Worm (Caenorhabditis elegans) whole organism, young adult: Measurements from ENCODE around the gene sre-7.
A peak's percentile ranks its signal among the peaks of the same experiment; 100 is the strongest.

Experiments used
- B0019.2 ChIP-seq: fragments of 200-800 bp; sonication (Bioruptor generic); conservative IDR thresholded peaks from 2 replicates; pipeline ENCODE4 v1.3.6; 2022; ENCODE audit warnings: missing genetic modification reagents, missing genetic modification characterization, missing compliant biosample characterization
- C17E4.6 ChIP-seq: fragments of 200-800 bp; sonication (Bioruptor generic); IDR thresholded peaks from 2 replicates; pipeline ENCODE4 v1.3.6; 2022; ENCODE audit warnings: missing genetic modification reagents, missing genetic modification characterization, missing compliant biosample characterization
- F52B5.7 ChIP-seq: sonication (generic microtip); optimal IDR thresholded peaks from 2 replicates; lab custom pipeline; 2016; ENCODE audit warnings: mild to moderate bottlenecking, missing genetic modification characterization, missing compliant biosample characterization
- F55B11.4 ChIP-seq: sonication (generic microtip); optimal IDR thresholded peaks from 2 replicates; lab custom pipeline; 2016; ENCODE audit warnings: missing compliant biosample characterization, missing genetic modification characterization, borderline replicate concordance; ENCODE audit not compliant: insufficient read depth
- F57A8.1 ChIP-seq: fragments of 200-800 bp; sonication (Bioruptor generic); optimal IDR thresholded peaks from 2 replicates; lab custom pipeline; 2018; ENCODE audit warnings: mild to moderate bottlenecking, missing genetic modification characterization, moderate library complexity, missing compliant biosample characterization
- K12H6.12 ChIP-seq: fragments of 200-800 bp; sonication (Bioruptor generic); optimal IDR thresholded peaks from 2 replicates; lab custom pipeline; 2018; ENCODE audit warnings: mild to moderate bottlenecking, missing genetic modification characterization, missing compliant biosample characterization
- T26A5.8 ChIP-seq: sonication (generic microtip); optimal IDR thresholded peaks from 2 replicates; lab custom pipeline; 2016; ENCODE audit warnings: missing genetic modification characterization, missing compliant biosample characterization
- Y53F4B.3 ChIP-seq: fragments of 200-800 bp; sonication (Bioruptor generic); IDR thresholded peaks from 2 replicates; pipeline ENCODE4 v1.3.6; 2022; ENCODE audit warnings: missing genetic modification reagents, missing genetic modification characterization, missing compliant biosample characterization
- Y79H2A.3 ChIP-seq: fragments of 200-800 bp; sonication (Bioruptor generic); conservative IDR thresholded peaks from 2 replicates; pipeline ENCODE4 v1.3.6; 2022; ENCODE audit warnings: missing genetic modification reagents, missing genetic modification characterization, missing compliant biosample characterization
- Y95B8A.8 ChIP-seq: fragments of 200-800 bp; sonication (Bioruptor generic); IDR thresholded peaks from 2 replicates; pipeline ENCODE4 v1.3.6; 2022; ENCODE audit warnings: missing genetic modification reagents, missing genetic modification characterization, missing compliant biosample characterization
- ZK185.1 ChIP-seq: sonication (generic microtip); optimal IDR thresholded peaks from 2 replicates; lab custom pipeline; 2016; ENCODE audit warnings: mild to moderate bottlenecking, missing genetic modification characterization, missing compliant biosample characterization; ENCODE audit not compliant: poor library complexity, severe bottlenecking
- ama-1 ChIP-seq, 3 experiments: fragments of 150-350 bp in 1 of 3; sonication (generic microtip) in 2 of 3; optimal IDR thresholded peaks; 2 replicates each; lab custom pipeline; 2014 to 2018; ENCODE audit warnings: missing biosample characterization in 2 of 3, missing genetic modification characterization in 2 of 3, missing genetic modification reagents in 2 of 3
- athp-1 ChIP-seq: sonication (generic microtip); optimal IDR thresholded peaks from 2 replicates; lab custom pipeline; 2017; ENCODE audit warnings: mild to moderate bottlenecking, missing genetic modification characterization, missing compliant biosample characterization
- ccch-3 ChIP-seq: fragments of 200-800 bp; sonication (Bioruptor generic); optimal IDR thresholded peaks from 2 replicates; lab custom pipeline; 2018; ENCODE audit warnings: mild to moderate bottlenecking, missing genetic modification characterization, missing compliant biosample characterization
- cebp-2 ChIP-seq: fragments of 200-800 bp; sonication (Bioruptor generic); IDR thresholded peaks from 2 replicates; pipeline ENCODE4 v1.3.6; 2022; ENCODE audit warnings: missing genetic modification characterization, missing compliant biosample characterization
- ceh-91 ChIP-seq: fragments of 200-800 bp; sonication (Bioruptor generic); IDR thresholded peaks from 2 replicates; pipeline ENCODE4 v1.3.6; 2022; ENCODE audit warnings: missing genetic modification reagents, missing genetic modification characterization, missing compliant biosample characterization
- dpl-1 ChIP-seq: fragments of 150-350 bp; optimal IDR thresholded peaks from 2 replicates; lab custom pipeline; 2014; ENCODE audit warnings: missing biosample characterization, missing genetic modification reagents, missing genetic modification characterization
- efl-1 ChIP-seq: fragments of 150-350 bp; optimal IDR thresholded peaks from 2 replicates; lab custom pipeline; 2014; ENCODE audit warnings: missing biosample characterization, missing genetic modification reagents, missing genetic modification characterization
- egrh-3 ChIP-seq: fragments of 200-800 bp; sonication (Bioruptor generic); IDR thresholded peaks from 2 replicates; pipeline ENCODE4 v1.3.6; 2022; ENCODE audit warnings: missing genetic modification reagents, missing genetic modification characterization, missing compliant biosample characterization
- ekl-4 ChIP-seq: fragments of 200-800 bp; sonication (Bioruptor generic); IDR thresholded peaks from 2 replicates; pipeline ENCODE4 v1.3.6; 2022; ENCODE audit warnings: missing genetic modification reagents, missing genetic modification characterization, missing compliant biosample characterization
- fkh-3 ChIP-seq: sonication (generic microtip); optimal IDR thresholded peaks from 2 replicates; lab custom pipeline; 2016; ENCODE audit warnings: mild to moderate bottlenecking, missing genetic modification characterization, missing compliant biosample characterization
- hlh-12 ChIP-seq: sonication (generic microtip); optimal IDR thresholded peaks from 2 replicates; lab custom pipeline; 2016; ENCODE audit warnings: missing genetic modification characterization, missing compliant biosample characterization
- hmg-20 ChIP-seq: fragments of 200-800 bp; sonication (Bioruptor generic); IDR thresholded peaks from 2 replicates; pipeline ENCODE4 v1.3.6; 2022; ENCODE audit warnings: missing genetic modification reagents, missing genetic modification characterization, missing compliant biosample characterization
- lag-1 ChIP-seq: fragments of 200-800 bp; sonication (Bioruptor generic); IDR thresholded peaks from 2 replicates; pipeline ENCODE4 v1.3.6; 2022; ENCODE audit warnings: missing genetic modification reagents, missing genetic modification characterization, missing compliant biosample characterization
- let-526 ChIP-seq: fragments of 200-800 bp; sonication (Bioruptor generic); IDR thresholded peaks from 2 replicates; pipeline ENCODE4 v1.3.6; 2022; ENCODE audit warnings: missing genetic modification reagents, missing genetic modification characterization, missing compliant biosample characterization
- let-607 ChIP-seq, 2 experiments: fragments of 200-800 bp in 1 of 2; sonication (Bioruptor generic) in 1 of 2; sonication (generic microtip) in 1 of 2; optimal IDR thresholded peaks; 2 replicates each; lab custom pipeline; 2016 to 2018; ENCODE audit warnings: mild to moderate bottlenecking in 2 of 2, missing compliant biosample characterization in 2 of 2, missing genetic modification characterization in 2 of 2, moderate library complexity in 2 of 2, missing genotype in 1 of 2
- lin-26 ChIP-seq: fragments of 200-800 bp; sonication (Bioruptor generic); IDR thresholded peaks from 2 replicates; pipeline ENCODE4 v1.3.6; 2022; ENCODE audit warnings: missing genetic modification reagents, missing genetic modification characterization, missing compliant biosample characterization
- lin-54 ChIP-seq: fragments of 200-800 bp; sonication (Bioruptor generic); optimal IDR thresholded peaks from 2 replicates; lab custom pipeline; 2018; ENCODE audit warnings: mild to moderate bottlenecking, missing genetic modification characterization, missing compliant biosample characterization
- lsy-27 ChIP-seq: sonication (generic microtip); optimal IDR thresholded peaks from 2 replicates; lab custom pipeline; 2017; ENCODE audit warnings: missing genetic modification characterization, mild to moderate bottlenecking, missing compliant biosample characterization, antibody characterized with exemption, missing genotype, borderline replicate concordance; ENCODE audit not compliant: insufficient read depth
- madf-6 ChIP-seq: fragments of 200-800 bp; sonication (Bioruptor generic); IDR thresholded peaks from 2 replicates; pipeline ENCODE4 v1.3.6; 2022; ENCODE audit warnings: missing genetic modification reagents, missing genetic modification characterization, missing compliant biosample characterization
- madf-8 ChIP-seq: fragments of 200-800 bp; sonication (Bioruptor generic); conservative IDR thresholded peaks from 2 replicates; pipeline ENCODE4 v1.3.6; 2022; ENCODE audit warnings: missing genetic modification reagents, missing genetic modification characterization, missing compliant biosample characterization
- mes-4 ChIP-seq: sonication (generic microtip); optimal IDR thresholded peaks from 2 replicates; lab custom pipeline; 2016; ENCODE audit warnings: missing genotype, missing genetic modification characterization, missing compliant biosample characterization
- nfya-2 ChIP-seq: fragments of 200-800 bp; sonication (Bioruptor generic); IDR thresholded peaks from 2 replicates; pipeline ENCODE4 v1.3.6; 2022; ENCODE audit warnings: missing genetic modification reagents, missing genetic modification characterization, missing compliant biosample characterization
- nhr-120 ChIP-seq: fragments of 200-800 bp; sonication (Bioruptor generic); IDR thresholded peaks from 2 replicates; pipeline ENCODE4 v1.3.6; 2022; ENCODE audit warnings: missing genetic modification characterization, missing compliant biosample characterization
- nhr-80 ChIP-seq: sonication (generic microtip); optimal IDR thresholded peaks from 2 replicates; lab custom pipeline; 2016; ENCODE audit warnings: missing genetic modification characterization, missing compliant biosample characterization
- nhr-90 ChIP-seq: sonication (generic microtip); optimal IDR thresholded peaks from 2 replicates; lab custom pipeline; 2016; ENCODE audit warnings: missing genotype, mild to moderate bottlenecking, missing genetic modification characterization, missing compliant biosample characterization
- rec-8 ChIP-seq, 2 experiments: sonication (generic microtip); optimal IDR thresholded peaks; 2 replicates each; lab custom pipeline; 2016; ENCODE audit warnings: mild to moderate bottlenecking in 2 of 2, missing genetic modification characterization in 2 of 2, missing genetic modification reagents in 2 of 2, missing genotype in 2 of 2, missing biosample characterization in 1 of 2, missing compliant biosample characterization in 1 of 2, moderate library complexity in 1 of 2
- sea-2 ChIP-seq: fragments of 200-800 bp; sonication (Bioruptor generic); IDR thresholded peaks from 2 replicates; pipeline ENCODE4 v1.3.6; 2022; ENCODE audit warnings: missing genetic modification characterization, missing compliant biosample characterization
- snpc-1.3 ChIP-seq: sonication (generic microtip); optimal IDR thresholded peaks from 2 replicates; lab custom pipeline; 2017; ENCODE audit warnings: missing genetic modification characterization, mild to moderate bottlenecking, missing compliant biosample characterization, antibody characterized with exemption, moderate library complexity, missing genotype, missing genetic modification reagents; ENCODE audit not compliant: insufficient read depth
- snpc-3.4 ChIP-seq: sonication (generic microtip); optimal IDR thresholded peaks from 2 replicates; lab custom pipeline; 2017; ENCODE audit warnings: missing genetic modification characterization, mild to moderate bottlenecking, missing compliant biosample characterization, antibody characterized with exemption, moderate library complexity, missing genotype, missing genetic modification reagents
- somi-1 ChIP-seq: fragments of 200-800 bp; sonication (Bioruptor generic); optimal IDR thresholded peaks from 2 replicates; lab custom pipeline; 2018; ENCODE audit warnings: mild to moderate bottlenecking, missing genetic modification characterization, missing compliant biosample characterization

Gene sre-7

DNA sequence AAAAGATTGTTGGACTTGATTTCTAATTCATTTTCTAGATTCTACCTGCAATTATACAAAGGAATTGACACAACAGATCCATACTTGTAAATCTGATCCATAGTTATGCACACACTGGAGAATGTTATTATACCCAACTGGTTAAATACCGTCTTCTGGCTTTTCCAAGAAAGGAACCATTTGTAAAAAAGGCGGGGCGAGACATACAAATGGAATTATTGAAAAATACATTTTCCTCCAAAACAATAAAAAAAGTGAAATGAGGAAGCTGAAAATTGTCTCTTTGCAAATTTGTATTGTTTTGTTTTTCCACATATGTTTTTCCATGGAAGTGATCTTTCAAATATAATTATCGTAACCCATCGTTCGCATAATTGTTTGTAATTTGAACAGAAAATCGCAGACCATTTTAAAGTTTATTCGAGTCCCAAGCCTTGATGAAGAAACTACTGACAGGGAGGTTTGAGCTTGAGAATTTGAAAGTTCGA, 38.3 kb downstream of the sre-7 start, which contains the start of the genes srt-74 and F40G12.9:
Gene srt-74, minus strand, starts transcription at position 101 of the 488 bp plus-strand sequence.
Gene F40G12.9, plus strand, starts transcription at position 438 of the 488 bp plus-strand sequence.
- TF ChIP-seq snpc-3.4 (tag; lab: Kevin White, UChicago) (no peak), somi-1 (GFP tag; lab: Kevin White, UChicago) (no peak), let-526 (no peak), mes-4 (tag; lab: Kevin White, UChicago) (no peak), snpc-1.3 (tag; lab: Kevin White, UChicago) (no peak)

DNA sequence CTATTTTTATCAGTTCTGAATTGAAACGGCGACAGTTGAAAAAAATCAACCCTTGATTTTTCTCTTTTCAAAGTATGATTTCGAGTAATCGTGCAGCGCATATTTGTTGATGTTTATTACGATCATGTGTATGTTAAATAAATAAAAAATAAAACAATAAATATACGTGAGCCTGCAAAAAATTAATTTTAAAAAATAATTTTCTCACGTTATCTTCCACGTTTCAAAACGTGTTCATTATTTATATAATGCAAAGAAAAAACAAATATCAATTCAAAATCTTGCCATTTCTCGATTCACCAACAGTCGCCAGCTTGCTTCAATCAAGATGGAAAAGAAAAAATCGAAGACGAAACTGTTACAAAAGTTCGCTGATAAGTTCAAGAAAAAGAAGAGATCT, 39.2 kb downstream of the sre-7 start, which contains the start of gene F40G12.10:
Gene F40G12.10, plus strand, starts transcription at position 301 of the 400 bp plus-strand sequence.
- no peak for TF ChIP-seq nhr-120 (GFP tag; lab: Robert Waterston, UW)
- TF ChIP-seq efl-1 (GFP tag; lab: Kevin White, UChicago), result no peak

DNA sequence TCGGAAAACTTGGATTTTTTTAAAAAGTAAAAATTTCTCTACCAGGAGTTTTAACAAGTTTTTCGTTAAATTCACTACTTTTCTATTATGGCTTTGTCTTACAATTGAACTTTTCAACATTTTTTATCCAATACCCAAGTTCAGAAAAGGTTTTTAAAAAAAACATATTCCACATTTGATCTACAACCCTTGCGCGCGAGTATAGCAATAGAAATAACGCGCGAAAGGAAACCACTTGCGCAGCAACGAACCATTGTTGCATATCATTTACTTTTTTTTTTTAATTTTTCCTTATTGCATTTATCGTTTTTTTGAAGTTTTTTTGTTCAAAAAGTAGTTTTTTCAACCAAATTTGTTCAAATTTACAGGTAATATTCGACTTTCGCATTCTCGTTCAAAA, 41.8 kb downstream of the sre-7 start, which contains the start of gene F40G12.11:
Gene F40G12.11, plus strand, starts transcription at position 369 of the 400 bp plus-strand sequence.
- peak; percentile 52; the same call in 1 of the 2 replicates for TF ChIP-seq madf-6 (GFP tag; lab: Robert Waterston, UW)
- no peak for TF ChIP-seq ceh-91 (GFP tag; lab: Robert Waterston, UW)
- no peak for TF ChIP-seq B0019.2 (GFP tag; lab: Robert Waterston, UW)
- no peak for TF ChIP-seq lag-1 (GFP tag; lab: Robert Waterston, UW)
- no peak for TF ChIP-seq C17E4.6 (GFP tag; lab: Robert Waterston, UW)
- no peak for TF ChIP-seq egrh-3 (GFP tag; lab: Robert Waterston, UW)
- TF ChIP-seq dpl-1 (GFP tag; lab: Kevin White, UChicago), result peak; percentile 34
- no peak for TF ChIP-seq cebp-2 (GFP tag; lab: Robert Waterston, UW)
- TF ChIP-seq efl-1 (GFP tag; lab: Kevin White, UChicago), result peak; percentile 78
- TF ChIP-seq lin-54, result no peak
- 0 out of 2 replicates have a peak, but pooled peaks have one; percentile 18 for TF ChIP-seq madf-8

DNA sequence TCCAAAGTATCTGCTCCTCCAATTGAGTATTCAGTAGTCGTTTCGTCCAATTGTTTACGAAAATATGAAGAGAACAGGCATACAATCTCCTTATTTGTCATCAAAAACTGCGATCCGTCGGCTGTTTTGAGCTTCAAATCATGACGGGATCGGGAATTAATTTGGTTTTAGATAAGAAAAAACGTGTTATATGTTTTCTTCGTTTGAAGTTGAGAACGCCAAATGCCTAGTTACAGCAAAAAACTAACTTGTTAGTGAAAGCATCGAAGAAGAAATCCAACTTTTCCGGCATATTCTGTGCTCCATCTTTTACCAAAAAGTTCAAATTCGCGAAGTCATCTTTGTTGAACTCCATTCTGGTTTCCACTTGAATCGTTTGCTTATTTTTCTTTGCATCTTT, 45.4 kb downstream of the sre-7 start, which contains the start of gene F14D7.1:
Gene F14D7.1, minus strand, starts transcription at position 101 of the 400 bp plus-strand sequence.
- TF ChIP-seq lsy-27 (tag; lab: Kevin White, UChicago), result no peak
- TF ChIP-seq nfya-2 (GFP tag; lab: Robert Waterston, UW), result no peak
- no peak for TF ChIP-seq ama-1 (optimal IDR thresholded peaks at IDR 0.05; lab: Kevin White, UChicago)
- no peak for TF ChIP-seq ama-1 (GFP tag; optimal IDR thresholded peaks at IDR 0.05; lab: Kevin White, UChicago)
- TF ChIP-seq T26A5.8, result no peak
- TF ChIP-seq Y53F4B.3 (GFP tag; lab: Robert Waterston, UW), result no peak
- no peak for TF ChIP-seq hmg-20 (GFP tag; lab: Robert Waterston, UW)
- TF ChIP-seq ccch-3 (GFP tag; lab: Kevin White, UChicago), result no peak
- TF ChIP-seq F52B5.7 (tag; lab: Kevin White, UChicago), result no peak
- no peak for TF ChIP-seq Y95B8A.8 (GFP tag; lab: Robert Waterston, UW)
- TF ChIP-seq nhr-90 (tag; lab: Kevin White, UChicago), result no peak
- TF ChIP-seq ekl-4 (GFP tag; lab: Robert Waterston, UW), result no peak
- TF ChIP-seq F57A8.1, result no peak

DNA sequence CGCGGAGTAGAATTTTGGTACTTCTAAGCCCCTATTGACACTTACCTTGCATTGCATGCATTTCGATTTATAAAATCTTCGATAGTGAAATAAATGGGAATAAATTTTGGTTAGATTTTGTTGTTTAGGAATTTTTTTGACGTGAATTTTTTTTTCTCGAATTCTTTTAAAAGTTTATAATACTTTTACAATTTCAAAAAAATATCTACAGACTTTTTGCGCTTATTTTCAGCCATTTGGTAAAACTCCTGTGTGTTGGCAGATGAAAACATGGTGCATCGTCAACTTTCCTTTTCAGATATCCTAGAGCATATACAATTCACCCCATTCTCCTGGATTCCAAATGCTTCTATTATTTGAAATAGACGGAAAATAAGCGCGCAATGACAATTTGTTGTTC, 46.6 kb downstream of the sre-7 start, which contains the start of gene F14D7.18:
Gene F14D7.18, minus strand, starts transcription at position 101 of the 400 bp plus-strand sequence.
- TF ChIP-seq fkh-3 (tag; lab: Kevin White, UChicago) (no peak), sea-2 (GFP tag; lab: Robert Waterston, UW) (no peak), hlh-12 (no peak), K12H6.12 (tag; lab: Kevin White, UChicago) (no peak), nhr-80 (tag; lab: Kevin White, UChicago) (no peak), Y95B8A.8 (GFP tag; lab: Robert Waterston, UW) (no peak), Y79H2A.3 (no peak), rec-8 (tag; optimal IDR thresholded peaks at IDR 0.05; lab: Kevin White, UChicago) (no peak), athp-1 (no peak), let-607 (tag; optimal IDR thresholded peaks at IDR 0.05; lab: Kevin White, UChicago) (no peak), F55B11.4 (tag; lab: Kevin White, UChicago) (no peak), lin-26 (GFP tag; lab: Robert Waterston, UW) (no peak), ZK185.1 (tag; lab: Kevin White, UChicago) (no peak)
